Fruit fly (Drosophila melanogaster): ENCODE data around the gene betaTub85D.
A peak's percentile ranks its signal among the peaks of the same experiment; 100 is the strongest.

The betaTub85D gene

DNA sequence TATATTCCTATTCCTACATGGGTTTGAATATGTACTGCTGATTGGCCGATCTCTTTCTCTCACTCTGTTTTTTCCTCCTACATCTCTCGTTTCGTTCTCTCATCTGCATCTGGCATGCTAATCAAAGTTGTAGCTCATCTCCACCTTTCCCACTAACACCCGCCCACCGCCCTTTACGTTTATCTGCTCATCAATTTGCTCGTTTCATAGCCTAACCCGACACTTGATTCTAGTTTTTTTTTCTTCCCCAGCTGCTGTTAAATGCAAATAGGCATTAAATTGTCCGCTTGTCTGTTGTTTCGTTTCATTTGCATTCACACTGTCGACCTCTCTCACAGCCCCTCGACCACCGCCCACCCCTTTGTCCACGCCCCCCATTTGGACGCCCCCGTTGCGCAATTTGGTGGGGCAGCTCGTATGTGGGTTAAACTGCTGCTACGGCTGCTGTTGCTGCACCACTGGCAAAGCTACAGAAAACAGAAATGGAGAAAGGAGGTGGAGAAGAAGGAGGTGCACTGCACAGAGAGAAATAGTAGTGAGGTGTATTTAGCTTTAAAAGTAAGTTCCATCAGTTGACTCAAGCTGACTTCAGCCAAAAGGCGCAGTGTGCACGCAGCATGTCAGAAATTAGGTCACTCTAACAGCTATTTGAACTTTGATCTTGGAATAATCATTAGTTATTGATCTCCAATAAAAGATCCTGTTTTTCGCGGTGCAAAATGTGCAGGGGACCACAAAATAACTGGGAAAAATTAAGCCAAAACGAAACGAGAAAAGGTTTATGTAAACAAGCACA, 10.6 kb upstream of the betaTub85D start (continued):
- no peak for TF ChIP-seq CG3838 (GFP tag; optimal IDR thresholded peaks at IDR 0.05)
- no peak for TF ChIP-seq CG3281 (GFP tag; optimal IDR thresholded peaks at IDR 0.05)
- no peak for TF ChIP-seq h (optimal IDR thresholded peaks at IDR 0.05)
- no peak for TF ChIP-seq NFAT (GFP tag; IDR thresholded peaks at IDR 0.05)
- no peak for TF ChIP-seq mld (GFP tag; IDR thresholded peaks at IDR 0.05; ENCODE audit: partially characterized antibody)
- TF ChIP-seq Ets97D (GFP tag; optimal IDR thresholded peaks at IDR 0.05), result no peak
- TF ChIP-seq Poxn (GFP tag; IDR thresholded peaks at IDR 0.05), result no peak
- no peak for TF ChIP-seq sima (GFP tag; optimal IDR thresholded peaks at IDR 0.05)
- TF ChIP-seq Dp (GFP tag; optimal IDR thresholded peaks at IDR 0.05), result no peak
- TF ChIP-seq CG6813 (GFP tag; optimal IDR thresholded peaks at IDR 0.05), result no peak
- TF ChIP-seq Doc2 (GFP tag; IDR thresholded peaks at IDR 0.05), result no peak
- peak; percentile 75 for TF ChIP-seq crol (GFP tag; IDR thresholded peaks at IDR 0.05)
- TF ChIP-seq chm (GFP tag; IDR thresholded peaks at IDR 0.05), result no peak
- TF ChIP-seq gce (GFP tag; IDR thresholded peaks at IDR 0.05), result no peak
- no peak for TF ChIP-seq dan (GFP tag; IDR thresholded peaks at IDR 0.05)
- TF ChIP-seq CG6854 (GFP tag; optimal IDR thresholded peaks at IDR 0.05), result no peak
- no peak for TF ChIP-seq HLHmδ (GFP tag; optimal IDR thresholded peaks at IDR 0.05)
- no peak for TF ChIP-seq CG9797 (GFP tag; optimal IDR thresholded peaks at IDR 0.05)
- TF ChIP-seq repo (GFP tag; optimal IDR thresholded peaks at IDR 0.05), result no peak
- no peak for TF ChIP-seq Atf3 (GFP tag; optimal IDR thresholded peaks at IDR 0.05)
- no peak for TF ChIP-seq nmo (GFP tag; optimal IDR thresholded peaks at IDR 0.05)
- TF ChIP-seq C15 (GFP tag; IDR thresholded peaks at IDR 0.05), result no peak
- no peak for TF ChIP-seq CG3065 (GFP tag; optimal IDR thresholded peaks at IDR 0.05)
- no peak for TF ChIP-seq Max (GFP tag; optimal IDR thresholded peaks at IDR 0.05)
- no peak for TF ChIP-seq chinmo (GFP tag; IDR thresholded peaks at IDR 0.05; ENCODE audit: partially characterized antibody)
- TF ChIP-seq CG8281 (tag; optimal IDR thresholded peaks at IDR 0.05), result no peak
- no peak for TF ChIP-seq CG15011 (GFP tag; optimal IDR thresholded peaks at IDR 0.05)
- no peak for TF ChIP-seq br (optimal IDR thresholded peaks at IDR 0.05)
- no peak for TF ChIP-seq CG17912 (GFP tag; optimal IDR thresholded peaks at IDR 0.05)
- no peak for TF ChIP-seq schlank (tag; optimal IDR thresholded peaks at IDR 0.05)
- TF ChIP-seq CG30020 (tag; optimal IDR thresholded peaks at IDR 0.05), result no peak
- TF ChIP-seq Ets65A (GFP tag), result peak; percentile 88
- no peak for TF ChIP-seq CG3163 (GFP tag; optimal IDR thresholded peaks at IDR 0.05)
- no peak for TF ChIP-seq Side (GFP tag; optimal IDR thresholded peaks at IDR 0.05)
- TF ChIP-seq Drgx (GFP tag; IDR thresholded peaks at IDR 0.05), result peak; percentile 59
- TF ChIP-seq CG9932 (GFP tag; IDR thresholded peaks at IDR 0.05), result no peak
- TF ChIP-seq ac (GFP tag; optimal IDR thresholded peaks at IDR 0.05), result no peak
- TF ChIP-seq wdn (GFP tag; IDR thresholded peaks at IDR 0.05), result no peak
- TF ChIP-seq CG8388 (GFP tag; optimal IDR thresholded peaks at IDR 0.05), result no peak
- TF ChIP-seq HmgD (GFP tag; optimal IDR thresholded peaks at IDR 0.05), result no peak
- TF ChIP-seq mirr (GFP tag; optimal IDR thresholded peaks at IDR 0.05), result no peak
- no peak for TF ChIP-seq knrl (GFP tag; IDR thresholded peaks at IDR 0.05; ENCODE audit: partially characterized antibody)
- TF ChIP-seq Med (GFP tag), result peak; percentile 74
- TF ChIP-seq HLH4C (GFP tag; IDR thresholded peaks at IDR 0.05; ENCODE audit: partially characterized antibody), result no peak; the same call in 2 of the 3 replicates
- peak; percentile 44 for TF ChIP-seq Sox102F (GFP tag; optimal IDR thresholded peaks at IDR 0.05)
- TF ChIP-seq eyg (GFP tag; optimal IDR thresholded peaks at IDR 0.05), result no peak
- TF ChIP-seq Atf-2 (GFP tag; optimal IDR thresholded peaks at IDR 0.05), result no peak
- no peak for TF ChIP-seq wor (GFP tag; IDR thresholded peaks at IDR 0.05)
- no peak for TF ChIP-seq ind (GFP tag; optimal IDR thresholded peaks at IDR 0.05)
- no peak for TF ChIP-seq sna (GFP tag; IDR thresholded peaks at IDR 0.05; ENCODE audit: partially characterized antibody)
- no peak for TF ChIP-seq tap (tag; optimal IDR thresholded peaks at IDR 0.05)

Measured in whole organism, embryonic.